Worm (Caenorhabditis elegans) whole organism, young adult: ENCODE measurements around the gene mdt-8.

Source experiments
- B0019.2 ChIP-seq: fragments of 200-800 bp; sonication (Bioruptor generic); conservative IDR thresholded peaks from 2 replicates; pipeline ENCODE4 v1.3.6; 2022; ENCODE audit warnings: missing genetic modification reagents, missing genetic modification characterization, missing compliant biosample characterization
- B0336.3 ChIP-seq: fragments of 200-800 bp; sonication (Bioruptor generic); IDR thresholded peaks from 2 replicates; pipeline ENCODE4 v1.3.6; 2022; ENCODE audit warnings: missing genetic modification characterization, missing compliant biosample characterization
- C17E4.6 ChIP-seq: fragments of 200-800 bp; sonication (Bioruptor generic); IDR thresholded peaks from 2 replicates; pipeline ENCODE4 v1.3.6; 2022; ENCODE audit warnings: missing genetic modification reagents, missing genetic modification characterization, missing compliant biosample characterization
- D2030.7 ChIP-seq: fragments of 200-800 bp; sonication (Bioruptor generic); IDR thresholded peaks from 2 replicates; pipeline ENCODE4 v1.3.6; 2022; ENCODE audit warnings: missing genetic modification reagents, missing genetic modification characterization, missing compliant biosample characterization
- F22D6.2 ChIP-seq: sonication (generic microtip); optimal IDR thresholded peaks from 2 replicates; lab custom pipeline; 2016; ENCODE audit warnings: mild to moderate bottlenecking, missing genetic modification characterization, missing compliant biosample characterization
- F23B12.7 ChIP-seq: sonication (generic microtip); optimal IDR thresholded peaks from 2 replicates; lab custom pipeline; 2017; ENCODE audit warnings: missing genetic modification characterization, mild to moderate bottlenecking, missing compliant biosample characterization, antibody characterized with exemption, moderate library complexity; ENCODE audit not compliant: insufficient read depth
- F39B2.1 ChIP-seq: fragments of 200-800 bp; sonication (Bioruptor generic); IDR thresholded peaks from 2 replicates; pipeline ENCODE4 v1.3.6; 2022; ENCODE audit warnings: missing genetic modification reagents, missing genetic modification characterization, missing compliant biosample characterization
- F52B5.7 ChIP-seq: sonication (generic microtip); optimal IDR thresholded peaks from 2 replicates; lab custom pipeline; 2016; ENCODE audit warnings: mild to moderate bottlenecking, missing genetic modification characterization, missing compliant biosample characterization
- F57A8.1 ChIP-seq: fragments of 200-800 bp; sonication (Bioruptor generic); optimal IDR thresholded peaks from 2 replicates; lab custom pipeline; 2018; ENCODE audit warnings: mild to moderate bottlenecking, missing genetic modification characterization, moderate library complexity, missing compliant biosample characterization
- K12H6.12 ChIP-seq: fragments of 200-800 bp; sonication (Bioruptor generic); optimal IDR thresholded peaks from 2 replicates; lab custom pipeline; 2018; ENCODE audit warnings: mild to moderate bottlenecking, missing genetic modification characterization, missing compliant biosample characterization
- Y53F4B.3 ChIP-seq: fragments of 200-800 bp; sonication (Bioruptor generic); IDR thresholded peaks from 2 replicates; pipeline ENCODE4 v1.3.6; 2022; ENCODE audit warnings: missing genetic modification reagents, missing genetic modification characterization, missing compliant biosample characterization
- Y95B8A.8 ChIP-seq: fragments of 200-800 bp; sonication (Bioruptor generic); IDR thresholded peaks from 2 replicates; pipeline ENCODE4 v1.3.6; 2022; ENCODE audit warnings: missing genetic modification reagents, missing genetic modification characterization, missing compliant biosample characterization
- attf-5 ChIP-seq: fragments of 200-800 bp; sonication (Bioruptor generic); optimal IDR thresholded peaks from 2 replicates; lab custom pipeline; 2018; ENCODE audit warnings: mild to moderate bottlenecking, missing genetic modification characterization, missing compliant biosample characterization
- ccch-3 ChIP-seq: fragments of 200-800 bp; sonication (Bioruptor generic); optimal IDR thresholded peaks from 2 replicates; lab custom pipeline; 2018; ENCODE audit warnings: mild to moderate bottlenecking, missing genetic modification characterization, missing compliant biosample characterization
- cebp-1 ChIP-seq, 2 experiments: fragments of 200-800 bp in 1 of 2; sonication (Bioruptor generic) in 1 of 2; sonication (generic microtip) in 1 of 2; IDR thresholded peaks in 1 of 2; optimal IDR thresholded peaks in 1 of 2; 2 replicates each; pipeline versions ENCODE4 v1.3.6 to Lab custom; 2017 to 2022; ENCODE audit warnings: missing compliant biosample characterization in 2 of 2, missing genetic modification characterization in 2 of 2, mild to moderate bottlenecking in 1 of 2, missing genetic modification reagents in 1 of 2, moderate library complexity in 1 of 2
- ceh-100 ChIP-seq: fragments of 200-800 bp; sonication (Bioruptor generic); IDR thresholded peaks from 2 replicates; pipeline ENCODE4 v1.3.6; 2022; ENCODE audit warnings: missing genetic modification reagents, missing genetic modification characterization, missing compliant biosample characterization
- dpl-1 ChIP-seq: fragments of 150-350 bp; optimal IDR thresholded peaks from 2 replicates; lab custom pipeline; 2014; ENCODE audit warnings: missing biosample characterization, missing genetic modification reagents, missing genetic modification characterization
- ekl-4 ChIP-seq: fragments of 200-800 bp; sonication (Bioruptor generic); IDR thresholded peaks from 2 replicates; pipeline ENCODE4 v1.3.6; 2022; ENCODE audit warnings: missing genetic modification reagents, missing genetic modification characterization, missing compliant biosample characterization
- ets-4 ChIP-seq: fragments of 200-800 bp; sonication (Bioruptor generic); optimal IDR thresholded peaks from 2 replicates; lab custom pipeline; 2018; ENCODE audit warnings: mild to moderate bottlenecking, missing genetic modification characterization, missing compliant biosample characterization
- hmg-1.2 ChIP-seq: fragments of 200-800 bp; sonication (Bioruptor generic); IDR thresholded peaks from 2 replicates; pipeline ENCODE4 v1.3.6; 2022; ENCODE audit warnings: missing genetic modification reagents, missing genetic modification characterization, missing compliant biosample characterization
- hrde-1 ChIP-seq: sonication (generic microtip); optimal IDR thresholded peaks from 2 replicates; lab custom pipeline; 2016; ENCODE audit warnings: missing genetic modification characterization, mild to moderate bottlenecking, missing compliant biosample characterization, moderate library complexity, missing genotype, missing genetic modification reagents, borderline replicate concordance
- hsf-1 ChIP-seq: fragments of 200-800 bp; sonication (Bioruptor generic); IDR thresholded peaks from 2 replicates; pipeline ENCODE4 v1.3.6; 2022; ENCODE audit warnings: missing genetic modification reagents, missing genetic modification characterization, missing compliant biosample characterization
- let-607 ChIP-seq, 2 experiments: fragments of 200-800 bp in 1 of 2; sonication (Bioruptor generic) in 1 of 2; sonication (generic microtip) in 1 of 2; optimal IDR thresholded peaks; 2 replicates each; lab custom pipeline; 2016 to 2018; ENCODE audit warnings: mild to moderate bottlenecking in 2 of 2, missing compliant biosample characterization in 2 of 2, missing genetic modification characterization in 2 of 2, moderate library complexity in 2 of 2, missing genotype in 1 of 2
- lsl-1 ChIP-seq: fragments of 200-800 bp; sonication (Bioruptor generic); optimal IDR thresholded peaks from 2 replicates; lab custom pipeline; 2018; ENCODE audit warnings: mild to moderate bottlenecking, missing genetic modification characterization, moderate library complexity, missing compliant biosample characterization
- madf-3 ChIP-seq: fragments of 200-800 bp; sonication (Bioruptor generic); IDR thresholded peaks from 2 replicates; pipeline ENCODE4 v1.3.6; 2022; ENCODE audit warnings: missing genetic modification reagents, missing genetic modification characterization, missing compliant biosample characterization
- madf-6 ChIP-seq: fragments of 200-800 bp; sonication (Bioruptor generic); IDR thresholded peaks from 2 replicates; pipeline ENCODE4 v1.3.6; 2022; ENCODE audit warnings: missing genetic modification reagents, missing genetic modification characterization, missing compliant biosample characterization
- mxl-1 ChIP-seq: sonication (generic microtip); optimal IDR thresholded peaks from 2 replicates; lab custom pipeline; 2016; ENCODE audit warnings: missing genetic modification characterization, missing compliant biosample characterization
- nfya-2 ChIP-seq: fragments of 200-800 bp; sonication (Bioruptor generic); IDR thresholded peaks from 2 replicates; pipeline ENCODE4 v1.3.6; 2022; ENCODE audit warnings: missing genetic modification reagents, missing genetic modification characterization, missing compliant biosample characterization
- nhr-179 ChIP-seq: sonication (generic microtip); optimal IDR thresholded peaks from 2 replicates; lab custom pipeline; 2016; ENCODE audit warnings: mild to moderate bottlenecking, missing genetic modification characterization, missing compliant biosample characterization
- nhr-80 ChIP-seq: sonication (generic microtip); optimal IDR thresholded peaks from 2 replicates; lab custom pipeline; 2016; ENCODE audit warnings: missing genetic modification characterization, missing compliant biosample characterization
- nhr-90 ChIP-seq: sonication (generic microtip); optimal IDR thresholded peaks from 2 replicates; lab custom pipeline; 2016; ENCODE audit warnings: missing genotype, mild to moderate bottlenecking, missing genetic modification characterization, missing compliant biosample characterization
- pbrm-1 ChIP-seq: fragments of 200-800 bp; sonication (Bioruptor generic); IDR thresholded peaks from 2 replicates; pipeline ENCODE4 v1.3.6; 2022; ENCODE audit warnings: missing genetic modification reagents, missing genetic modification characterization, missing compliant biosample characterization
- rcor-1 ChIP-seq: fragments of 200-800 bp; sonication (Bioruptor generic); IDR thresholded peaks from 2 replicates; pipeline ENCODE4 v1.3.6; 2022; ENCODE audit warnings: missing genetic modification reagents, missing genetic modification characterization, missing compliant biosample characterization
- snpc-1.3 ChIP-seq: sonication (generic microtip); optimal IDR thresholded peaks from 2 replicates; lab custom pipeline; 2017; ENCODE audit warnings: missing genetic modification characterization, mild to moderate bottlenecking, missing compliant biosample characterization, antibody characterized with exemption, moderate library complexity, missing genotype, missing genetic modification reagents; ENCODE audit not compliant: insufficient read depth
- tlf-1 ChIP-seq: fragments of 200-800 bp; sonication (Bioruptor generic); optimal IDR thresholded peaks from 2 replicates; lab custom pipeline; 2018; ENCODE audit warnings: mild to moderate bottlenecking, missing genetic modification characterization, missing compliant biosample characterization
- xnd-1 ChIP-seq: sonication (generic microtip); optimal IDR thresholded peaks from 2 replicates; lab custom pipeline; 2016; ENCODE audit warnings: missing genotype, missing genetic modification reagents, missing genetic modification characterization, missing compliant biosample characterization
- ztf-18 ChIP-seq: sonication (generic microtip); optimal IDR thresholded peaks from 2 replicates; lab custom pipeline; 2016; ENCODE audit warnings: missing genotype, mild to moderate bottlenecking, missing genetic modification characterization, missing compliant biosample characterization
- ztf-22 ChIP-seq: fragments of 200-800 bp; sonication (Bioruptor generic); optimal IDR thresholded peaks from 2 replicates; lab custom pipeline; 2018; ENCODE audit warnings: mild to moderate bottlenecking, missing genetic modification characterization, moderate library complexity, missing compliant biosample characterization
- ztf-28 ChIP-seq: fragments of 200-800 bp; sonication (Bioruptor generic); IDR thresholded peaks from 2 replicates; pipeline ENCODE4 v1.3.6; 2022; ENCODE audit warnings: missing genetic modification reagents, missing genetic modification characterization, missing compliant biosample characterization
- ztf-3 ChIP-seq: fragments of 200-800 bp; sonication (Bioruptor generic); optimal IDR thresholded peaks from 2 replicates; lab custom pipeline; 2018; ENCODE audit warnings: mild to moderate bottlenecking, missing genetic modification characterization, missing compliant biosample characterization

The mdt-8 gene

DNA sequence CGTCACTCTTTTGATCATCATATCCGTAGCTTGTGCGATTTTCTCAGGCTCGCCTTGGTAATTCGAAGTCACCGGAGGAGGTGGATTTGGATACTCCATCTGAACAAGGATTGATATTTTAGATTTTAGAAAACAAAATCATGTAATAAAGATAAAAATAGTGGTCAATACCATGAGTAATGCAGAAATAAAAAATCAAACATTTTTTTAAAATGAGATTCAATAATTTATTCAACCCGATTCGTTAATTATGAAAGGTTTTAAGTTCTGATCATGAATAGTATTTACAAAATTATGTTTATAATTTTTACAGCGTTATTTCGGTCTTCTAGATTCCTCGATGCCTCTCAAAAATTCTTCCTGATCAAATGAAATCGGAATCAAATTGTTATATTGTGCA lies at the start of gene mdt-8:
Gene mdt-8 (minus strand): TSS at position 101 of the 400 bp plus-strand sequence.
- TF ChIP-seq ceh-100 (GFP tag; lab: Robert Waterston, UW) (0 out of 2 replicates have a peak, but pooled peaks have one; percentile 13), madf-6 (GFP tag; lab: Robert Waterston, UW) (peak; percentile 39; the same call in 1 of the 2 replicates), nhr-179 (tag; lab: Kevin White, UChicago) (no peak)
- TF ChIP-seq, all 124 proteins: peak for 2

DNA sequence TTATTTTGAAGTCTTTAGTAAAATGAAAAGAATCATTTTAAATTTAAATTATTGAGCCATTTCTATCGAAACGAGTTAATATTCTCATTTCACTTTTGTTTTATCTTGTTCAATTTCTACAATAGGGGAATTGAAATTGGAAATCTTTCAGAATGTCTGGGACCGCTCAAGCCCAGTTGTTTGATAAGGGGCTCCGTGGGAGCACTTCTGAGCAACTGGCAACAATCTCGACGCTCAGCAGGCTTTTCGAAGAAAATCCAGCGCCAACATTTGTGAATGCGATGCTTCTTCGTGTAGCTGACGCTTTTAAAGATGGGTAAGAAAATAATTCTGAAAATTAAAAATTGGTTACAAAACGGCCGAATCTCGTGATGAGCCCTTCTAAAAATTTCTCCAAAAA lies 49.1 kb upstream of the mdt-8 start, which contains the start of gene ints-7:
Gene ints-7 (plus strand): TSS at position 152 of the 400 bp plus-strand sequence.
- TF ChIP-seq ekl-4 (GFP tag; lab: Robert Waterston, UW) (peak; percentile 49; the same call in 1 of the 2 replicates), C17E4.6 (0 out of 2 replicates have a peak, but pooled peaks have one; percentile 31), ztf-3 (no peak), F23B12.7 (tag; lab: Kevin White, UChicago) (no peak), B0336.3 (peak; percentile 47; the same call in 1 of the 2 replicates), K12H6.12 (tag; lab: Kevin White, UChicago) (no peak), nhr-90 (tag; lab: Kevin White, UChicago) (no peak), Y53F4B.3 (GFP tag; lab: Robert Waterston, UW) (no peak), hrde-1 (tag; lab: Kevin White, UChicago) (peak; percentile 64), ccch-3 (GFP tag; lab: Kevin White, UChicago) (no peak), xnd-1 (tag; lab: Kevin White, UChicago) (peak; percentile 7), F52B5.7 (tag; lab: Kevin White, UChicago) (peak; percentile 9), madf-3 (GFP tag; lab: Robert Waterston, UW) (0 out of 2 replicates have a peak, but pooled peaks have one; percentile 56), madf-6 (GFP tag; lab: Robert Waterston, UW) (peak; percentile 40; the same call in 1 of the 2 replicates), rcor-1 (no peak), snpc-1.3 (tag; lab: Kevin White, UChicago) (peak; percentile 4), hsf-1 (GFP tag; lab: Robert Waterston, UW) (0 out of 2 replicates have a peak, but pooled peaks have one; percentile 42), lsl-1 (GFP tag; lab: Kevin White, UChicago) (no peak)

DNA sequence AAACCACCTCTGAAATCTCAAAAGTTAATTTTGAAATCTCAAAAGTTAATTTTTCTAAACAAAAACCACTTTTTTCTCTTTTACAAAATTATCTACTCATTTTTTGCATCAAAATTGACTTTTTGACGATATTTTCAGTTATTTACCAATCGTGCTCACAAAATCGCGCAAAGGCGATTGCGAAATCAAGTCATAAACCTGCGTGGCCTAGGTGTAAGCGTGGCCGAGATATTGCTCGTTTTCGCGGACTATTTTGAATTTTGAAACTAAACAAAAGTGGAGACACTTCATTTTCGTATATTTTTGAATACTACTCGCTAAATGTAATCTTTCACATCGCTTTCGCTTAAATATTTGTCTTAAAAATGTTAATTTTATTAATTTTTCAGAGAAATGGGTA lies 44.7 kb upstream of the mdt-8 start, which contains the start of gene smc-6:
Gene smc-6 (plus strand): TSS at position 390 of the 400 bp plus-strand sequence.
- TF ChIP-seq madf-3 (GFP tag; lab: Robert Waterston, UW) (no peak), cebp-1 (GFP tag; IDR thresholded peaks at IDR 0.05; lab: Robert Waterston, UW) (peak; percentile 96), cebp-1 (tag; optimal IDR thresholded peaks at IDR 0.05; lab: Kevin White, UChicago) (peak; percentile 99), attf-5 (GFP tag; lab: Kevin White, UChicago) (peak; percentile 77), nhr-80 (tag; lab: Kevin White, UChicago) (peak; percentile 28), D2030.7 (GFP tag; lab: Robert Waterston, UW) (no peak)

DNA sequence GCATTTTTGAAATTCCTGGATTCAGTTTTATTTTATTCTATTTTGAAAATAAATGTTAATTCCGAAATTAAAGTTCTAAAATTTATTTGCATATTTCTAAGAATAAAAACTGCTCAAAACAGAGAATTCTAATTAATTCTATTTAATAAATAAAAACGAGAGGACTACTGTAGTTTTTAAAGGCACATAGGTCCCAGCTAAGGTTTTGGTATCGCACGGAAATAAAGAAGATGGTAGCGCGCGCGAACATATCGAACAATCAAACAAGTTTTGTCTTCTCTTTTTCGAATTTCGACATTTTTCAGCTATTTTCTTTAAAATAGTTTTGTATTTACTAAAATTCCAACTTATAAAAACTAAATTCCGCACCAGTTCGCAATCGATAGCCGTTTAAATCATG lies 44.2 kb upstream of the mdt-8 start:
- TF ChIP-seq dpl-1 (GFP tag; lab: Kevin White, UChicago) (peak; percentile 89), nfya-2 (GFP tag; lab: Robert Waterston, UW) (no peak), B0019.2 (peak; percentile 83), ccch-3 (GFP tag; lab: Kevin White, UChicago) (no peak), ztf-28 (GFP tag; lab: Robert Waterston, UW) (no peak), rcor-1 (peak; percentile 73), hmg-1.2 (GFP tag; lab: Robert Waterston, UW) (peak; percentile 45; the same call in 1 of the 2 replicates), pbrm-1 (GFP tag; lab: Robert Waterston, UW) (0 out of 2 replicates have a peak, but pooled peaks have one; percentile 21), xnd-1 (tag; lab: Kevin White, UChicago) (peak; percentile 93), nhr-80 (tag; lab: Kevin White, UChicago) (no peak), ztf-22 (GFP tag; lab: Kevin White, UChicago) (no peak), B0336.3 (0 out of 2 replicates have a peak, but pooled peaks have one; percentile 55), mxl-1 (tag; lab: Kevin White, UChicago) (no peak), ceh-100 (GFP tag; lab: Robert Waterston, UW) (peak; percentile 18; the same call in 1 of the 2 replicates), F39B2.1 (GFP tag; lab: Robert Waterston, UW) (no peak), ets-4 (GFP tag; lab: Kevin White, UChicago) (no peak), let-607 (tag; optimal IDR thresholded peaks at IDR 0.05; lab: Kevin White, UChicago) (no peak), F57A8.1 (GFP tag; lab: Kevin White, UChicago) (no peak), ztf-18 (tag; lab: Kevin White, UChicago) (peak; percentile 33), tlf-1 (GFP tag; lab: Kevin White, UChicago) (peak; percentile 71), nhr-90 (tag; lab: Kevin White, UChicago) (no peak), Y95B8A.8 (GFP tag; lab: Robert Waterston, UW) (peak; percentile 89; the same call in 1 of the 2 replicates), F22D6.2 (tag; lab: Kevin White, UChicago) (no peak)
